Fruit fly (Drosophila melanogaster) whole organism, embryonic: Measurements from ENCODE around the gene CG11882.

ENCODE experiments used
- Atf6 ChIP-seq: fragments of 200-800 bp; sonication (Bioruptor generic); IDR thresholded peaks from 2 replicates; pipeline ENCODE4 v1.3.6; 2022; ENCODE audit warnings: missing biosample characterization, missing genetic modification characterization
- CG10431 ChIP-seq: fragments of 200-800 bp; sonication (Bioruptor generic); optimal IDR thresholded peaks from 3 replicates; lab custom pipeline; 2018; ENCODE audit warnings: missing biosample characterization, mild to moderate bottlenecking, missing genetic modification characterization
- CG10543 ChIP-seq: fragments of 200-800 bp; sonication (Bioruptor generic); optimal IDR thresholded peaks from 3 replicates; lab custom pipeline; 2017; ENCODE audit warnings: missing biosample characterization, mild to moderate bottlenecking, missing genetic modification characterization, moderate library complexity
- CG11456 ChIP-seq: fragments of 200-800 bp; sonication (Bioruptor generic); IDR thresholded peaks from 3 replicates; pipeline ENCODE4 v1.3.6; 2022; ENCODE audit warnings: missing biosample characterization, missing genetic modification characterization
- CG11504 ChIP-seq: fragments of 200-800 bp; sonication (Bioruptor generic); optimal IDR thresholded peaks from 3 replicates; lab custom pipeline; 2019; ENCODE audit warnings: missing biosample characterization, mild to moderate bottlenecking, missing genetic modification characterization, moderate library complexity
- CG11695 ChIP-seq: fragments of 200-800 bp; sonication (Bioruptor generic); IDR thresholded peaks from 3 replicates; pipeline ENCODE4 v1.3.6; 2022; ENCODE audit warnings: missing biosample characterization, missing genetic modification characterization
- CG12155 ChIP-seq: fragments of 200-800 bp; sonication (Bioruptor generic); optimal IDR thresholded peaks from 3 replicates; lab custom pipeline; 2016; ENCODE audit warnings: missing biosample characterization, missing genetic modification characterization
- CG12391 ChIP-seq: fragments of 200-800 bp; sonication (Bioruptor generic); optimal IDR thresholded peaks from 3 replicates; lab custom pipeline; 2018; ENCODE audit warnings: missing biosample characterization, mild to moderate bottlenecking, missing genetic modification characterization, moderate library complexity
- CG13424 ChIP-seq: fragments of 200-800 bp; sonication (Bioruptor generic); optimal IDR thresholded peaks from 2 replicates; lab custom pipeline; 2019; ENCODE audit warnings: missing biosample characterization, mild to moderate bottlenecking, missing genetic modification characterization, moderate library complexity
- CG13624 ChIP-seq: fragments of 200-800 bp; sonication (Bioruptor generic); optimal IDR thresholded peaks from 2 replicates; lab custom pipeline; 2016; ENCODE audit warnings: missing biosample characterization, missing genetic modification characterization
- CG15269 ChIP-seq: fragments of 200-800 bp; sonication (Bioruptor generic); optimal IDR thresholded peaks from 2 replicates; lab custom pipeline; 2018; ENCODE audit warnings: missing biosample characterization, mild to moderate bottlenecking, missing genetic modification characterization, moderate library complexity
- CG1603 ChIP-seq: fragments of 200-800 bp; sonication (Bioruptor generic); optimal IDR thresholded peaks from 2 replicates; lab custom pipeline; 2019; ENCODE audit warnings: missing biosample characterization, mild to moderate bottlenecking, missing genetic modification characterization, moderate library complexity
- CG16863 ChIP-seq: fragments of 200-800 bp; sonication (Bioruptor generic); optimal IDR thresholded peaks from 3 replicates; lab custom pipeline; 2016; ENCODE audit warnings: missing biosample characterization, missing genetic modification characterization
- CG1832 ChIP-seq: fragments of 200-800 bp; sonication (Bioruptor generic); optimal IDR thresholded peaks from 2 replicates; lab custom pipeline; 2017; ENCODE audit warnings: missing biosample characterization, mild to moderate bottlenecking, missing genetic modification characterization, inconsistent platforms
- CG2889 ChIP-seq: fragments of 200-800 bp; sonication (Bioruptor generic); IDR thresholded peaks from 3 replicates; pipeline ENCODE4 v1.3.6; 2022; ENCODE audit warnings: missing biosample characterization, missing genetic modification characterization
- CG3065 ChIP-seq: fragments of 200-800 bp; sonication (Bioruptor generic); optimal IDR thresholded peaks from 2 replicates; lab custom pipeline; 2016; ENCODE audit warnings: missing biosample characterization, missing genetic modification characterization
- CG3838 ChIP-seq: fragments of 200-800 bp; sonication (Bioruptor generic); optimal IDR thresholded peaks from 3 replicates; lab custom pipeline; 2016; ENCODE audit warnings: missing biosample characterization, missing genetic modification characterization
- CG3995 ChIP-seq: fragments of 200-800 bp; sonication (Bioruptor generic); optimal IDR thresholded peaks from 3 replicates; lab custom pipeline; 2016; ENCODE audit warnings: missing biosample characterization, missing genetic modification characterization
- CG4282 ChIP-seq: fragments of 200-800 bp; sonication (Bioruptor generic); optimal IDR thresholded peaks from 2 replicates; lab custom pipeline; 2016; ENCODE audit warnings: missing biosample characterization, missing genetic modification characterization
- CG4404 ChIP-seq: fragments of 200-800 bp; sonication (Bioruptor generic); IDR thresholded peaks from 2 replicates; pipeline ENCODE4 v1.3.6; 2022; ENCODE audit warnings: missing biosample characterization, missing genetic modification characterization
- CG4820 ChIP-seq: fragments of 200-800 bp; sonication (Bioruptor generic); optimal IDR thresholded peaks from 3 replicates; lab custom pipeline; 2016; ENCODE audit warnings: missing biosample characterization, missing genetic modification characterization
- CG5953 ChIP-seq: fragments of 200-800 bp; sonication (Bioruptor generic); IDR thresholded peaks from 2 replicates; pipeline ENCODE4 v1.3.6; 2022; ENCODE audit warnings: missing biosample characterization, missing genetic modification characterization
- CG7928 ChIP-seq: fragments of 200-800 bp; sonication (Bioruptor generic); optimal IDR thresholded peaks from 2 replicates; lab custom pipeline; 2017; ENCODE audit warnings: missing biosample characterization, mild to moderate bottlenecking, missing genetic modification characterization
- Chrac-16 ChIP-seq: fragments of 200-800 bp; sonication (Bioruptor generic); optimal IDR thresholded peaks from 3 replicates; lab custom pipeline; 2016; ENCODE audit warnings: missing biosample characterization, missing genetic modification characterization
- Deaf1 ChIP-seq: fragments of 200-800 bp; optimal IDR thresholded peaks from 3 replicates; lab custom pipeline; 2019; ENCODE audit warnings: missing biosample characterization, mild to moderate bottlenecking, missing genetic modification characterization, moderate library complexity
- Fer3 ChIP-seq: fragments of 200-800 bp; sonication (Bioruptor generic); optimal IDR thresholded peaks from 2 replicates; lab custom pipeline; 2018; ENCODE audit warnings: missing biosample characterization, mild to moderate bottlenecking, missing genetic modification characterization, moderate library complexity
- Hr3 ChIP-seq: fragments of 200-800 bp; sonication (Bioruptor generic); optimal IDR thresholded peaks from 3 replicates; lab custom pipeline; 2016; ENCODE audit warnings: missing biosample characterization, missing genetic modification characterization
- Lim3 ChIP-seq: fragments of 200-800 bp; sonication (Bioruptor generic); IDR thresholded peaks from 2 replicates; pipeline ENCODE4 v1.3.6; 2022; ENCODE audit warnings: missing biosample characterization, missing genetic modification characterization
- Lpt ChIP-seq: fragments of >200 bp; optimal IDR thresholded peaks from 2 replicates; lab custom pipeline; 2018; ENCODE audit warnings: missing biosample characterization, missing genetic modification characterization
- Mes4 ChIP-seq: fragments of 200-800 bp; sonication (Bioruptor generic); optimal IDR thresholded peaks from 2 replicates; lab custom pipeline; 2016; ENCODE audit warnings: missing biosample characterization, missing genetic modification characterization
- Oaz ChIP-seq: fragments of 200-800 bp; sonication (Bioruptor generic); IDR thresholded peaks from 2 replicates; pipeline ENCODE4 v1.3.6; 2022; ENCODE audit warnings: missing biosample characterization, missing genetic modification characterization
- Poxn ChIP-seq: fragments of 200-800 bp; sonication (Bioruptor generic); IDR thresholded peaks from 2 replicates; pipeline ENCODE4 v1.3.6; 2022; ENCODE audit warnings: missing biosample characterization, missing genetic modification characterization
- ab ChIP-seq: fragments of 200-800 bp; sonication (Bioruptor generic); optimal IDR thresholded peaks from 2 replicates; lab custom pipeline; 2016; ENCODE audit warnings: missing biosample characterization, missing genetic modification characterization
- amos ChIP-seq: fragments of 200-800 bp; sonication (Bioruptor generic); IDR thresholded peaks from 2 replicates; pipeline ENCODE4 v1.3.6; 2022; ENCODE audit warnings: missing biosample characterization, missing genetic modification characterization; ENCODE audit not compliant: partially characterized antibody
- bcd ChIP-seq: fragments of 200-800 bp; sonication (Bioruptor generic); optimal IDR thresholded peaks from 2 replicates; lab custom pipeline; 2017; ENCODE audit warnings: missing biosample characterization, mild to moderate bottlenecking, missing genetic modification characterization
- bsh ChIP-seq, 2 experiments: fragments of 200-800 bp; sonication (Bioruptor generic); optimal IDR thresholded peaks; 2 replicates each; lab custom pipeline; 2017 to 2018; ENCODE audit warnings: mild to moderate bottlenecking in 2 of 2, missing biosample characterization in 2 of 2, missing genetic modification characterization in 2 of 2, moderate library complexity in 1 of 2
- cato ChIP-seq: fragments of 200-800 bp; sonication (Bioruptor generic); optimal IDR thresholded peaks from 2 replicates; lab custom pipeline; 2016; ENCODE audit warnings: missing biosample characterization, missing genetic modification characterization, borderline replicate concordance
- gcm ChIP-seq: fragments of 200-800 bp; sonication (Bioruptor generic); optimal IDR thresholded peaks from 2 replicates; lab custom pipeline; 2019; ENCODE audit warnings: missing biosample characterization, mild to moderate bottlenecking, missing genetic modification characterization, moderate library complexity
- kni ChIP-seq: fragments of 200-800 bp; sonication (Bioruptor generic); optimal IDR thresholded peaks from 3 replicates; lab custom pipeline; 2017; ENCODE audit warnings: mild to moderate bottlenecking, missing biosample characterization, missing genetic modification reagents, missing genetic modification characterization
- knrl ChIP-seq: fragments of 200-800 bp; sonication (Bioruptor generic); IDR thresholded peaks from 3 replicates; pipeline ENCODE4 v1.3.6; 2022; ENCODE audit warnings: missing biosample characterization, missing genetic modification characterization; ENCODE audit not compliant: partially characterized antibody
- lmd ChIP-seq: fragments of 200-800 bp; sonication (Bioruptor generic); IDR thresholded peaks from 2 replicates; pipeline ENCODE4 v1.3.6; 2022; ENCODE audit warnings: missing biosample characterization, missing genetic modification characterization
- pb ChIP-seq: fragments of 200-800 bp; sonication (Bioruptor generic); optimal IDR thresholded peaks from 3 replicates; lab custom pipeline; 2016; ENCODE audit warnings: missing biosample characterization, missing genetic modification characterization
- row ChIP-seq: fragments of 200-800 bp; sonication (Bioruptor generic); IDR thresholded peaks from 3 replicates; pipeline ENCODE4 v1.3.6; 2022; ENCODE audit warnings: missing biosample characterization, missing genetic modification characterization
- sim ChIP-seq: fragments of 200-800 bp; sonication (Bioruptor generic); IDR thresholded peaks from 2 replicates; pipeline ENCODE4 v1.3.6; 2022; ENCODE audit warnings: missing biosample characterization, missing genetic modification characterization
- sisA ChIP-seq: fragments of 200-800 bp; sonication (Bioruptor generic); IDR thresholded peaks from 2 replicates; pipeline ENCODE4 v1.3.6; 2022; ENCODE audit warnings: missing biosample characterization, missing genetic modification characterization
- sr ChIP-seq: fragments of 200-800 bp; sonication (Bioruptor generic); IDR thresholded peaks from 3 replicates; pipeline ENCODE4 v1.3.6; 2022; ENCODE audit warnings: missing biosample characterization, missing genetic modification characterization
- stc ChIP-seq: fragments of 200-800 bp; sonication (Bioruptor generic); IDR thresholded peaks from 2 replicates; pipeline ENCODE4 v1.3.6; 2022; ENCODE audit warnings: missing biosample characterization, missing genetic modification characterization
- zfh1 ChIP-seq: fragments of 200-800 bp; sonication (Bioruptor generic); IDR thresholded peaks from 3 replicates; pipeline ENCODE4 v1.3.6; 2022; ENCODE audit warnings: missing biosample characterization, missing genetic modification characterization

Gene CG11882

dm6 chr3R:29157418-29158398 lies 9.7 kb upstream of the CG11882 start, which contains the start of gene rdog (continued):
- TF ChIP-seq Hr3 (GFP tag; lab: Kevin White, UChicago): peak; percentile 73
- TF ChIP-seq CG16863: peak; percentile 83
- TF ChIP-seq bcd (GFP tag; lab: Kevin White, UChicago): peak; percentile 82
- TF ChIP-seq CG11695 (GFP tag; lab: Robert Waterston, UW): no peak
- peak; percentile 56 for TF ChIP-seq Fer3
- no peak for TF ChIP-seq CG1832 (GFP tag; lab: Kevin White, UChicago)
- TF ChIP-seq CG3995 (GFP tag; lab: Kevin White, UChicago): peak; percentile 91
- TF ChIP-seq CG7928 (GFP tag; lab: Kevin White, UChicago): peak; percentile 30
- no peak for TF ChIP-seq Oaz (GFP tag; lab: Robert Waterston, UW)
- no peak for TF ChIP-seq Lpt (GFP tag; lab: Kevin White, UChicago)
- TF ChIP-seq CG12155 (GFP tag; lab: Kevin White, UChicago): peak; percentile 69
- peak; percentile 85 for TF ChIP-seq CG13624
- TF ChIP-seq CG2889: no peak
- TF ChIP-seq lmd (GFP tag; lab: Robert Waterston, UW): peak; percentile 77
- no peak for TF ChIP-seq Poxn (GFP tag; lab: Robert Waterston, UW)
- TF ChIP-seq sr: no peak
- peak; percentile 35 to 77 for TF ChIP-seq bsh (GFP tag; optimal IDR thresholded peaks at IDR 0.05; lab: Kevin White, UChicago)
- no peak; the same call in 2 of the 3 replicates for TF ChIP-seq knrl (GFP tag; lab: Robert Waterston, UW)
- TF ChIP-seq gcm (GFP tag; lab: Kevin White, UChicago): peak; percentile 68
- TF ChIP-seq Mes4 (GFP tag; lab: Kevin White, UChicago): peak; percentile 68
- peak; percentile 100 for TF ChIP-seq row (GFP tag; lab: Robert Waterston, UW)
- TF ChIP-seq cato (GFP tag; lab: Kevin White, UChicago): peak; percentile 54
- TF ChIP-seq CG11456 (GFP tag; lab: Robert Waterston, UW): 0 out of 3 replicates have a peak, but pooled peaks have one; percentile 61
- TF ChIP-seq CG12391 (tag; lab: Kevin White, UChicago): peak; percentile 85
- peak; percentile 28 for TF ChIP-seq pb (GFP tag; lab: Kevin White, UChicago)
- peak; percentile 57; the same call in 1 of the 2 replicates for TF ChIP-seq stc
- peak; percentile 69 for TF ChIP-seq sisA (GFP tag; lab: Robert Waterston, UW)
- TF ChIP-seq CG10431: no peak
- peak; percentile 43; the same call in 1 of the 2 replicates for TF ChIP-seq amos (GFP tag; lab: Robert Waterston, UW)
- peak; percentile 34 for TF ChIP-seq kni (GFP tag; lab: Kevin White, UChicago)
- TF ChIP-seq CG11504: peak; percentile 75
- peak; percentile 77 for TF ChIP-seq CG13424 (tag; lab: Kevin White, UChicago)
- TF ChIP-seq ab (GFP tag; lab: Kevin White, UChicago): peak; percentile 67
- peak; percentile 50; the same call in 1 of the 3 replicates for TF ChIP-seq zfh1
- peak; percentile 77 for TF ChIP-seq CG1603 (tag; lab: Kevin White, UChicago)
- TF ChIP-seq CG4820 (GFP tag; lab: Kevin White, UChicago): peak; percentile 85
- TF ChIP-seq CG15269 (tag; lab: Kevin White, UChicago): peak; percentile 81
- TF ChIP-seq Lim3: 0 out of 2 replicates have a peak, but pooled peaks have one; percentile 9
- peak; percentile 63 for TF ChIP-seq CG5953
- peak; percentile 63 for TF ChIP-seq Deaf1
- peak; percentile 84 for TF ChIP-seq Chrac-16 (GFP tag; lab: Kevin White, UChicago)
- TF ChIP-seq Atf6 (GFP tag; lab: Robert Waterston, UW): peak; percentile 82
- peak; percentile 87 for TF ChIP-seq CG10543 (GFP tag; lab: Kevin White, UChicago)
- no peak for TF ChIP-seq sim (GFP tag; lab: Robert Waterston, UW)
- peak; percentile 56 for TF ChIP-seq CG3838 (GFP tag; lab: Kevin White, UChicago)
- peak; percentile 67 for TF ChIP-seq CG3065
- TF ChIP-seq CG4404 (GFP tag; lab: Robert Waterston, UW): peak; percentile 69
- TF ChIP-seq CG4282 (GFP tag; lab: Kevin White, UChicago): peak; percentile 61
